Worm (Caenorhabditis elegans) whole organism, mixed stage, embryonic: ENCODE data around the gene chil-16.

ENCODE experiments used
- elt-1 ChIP-seq: sonication (generic microtip); optimal IDR thresholded peaks from 2 replicates; lab custom pipeline; 2017; ENCODE audit warnings: missing genetic modification characterization, mild to moderate bottlenecking, missing compliant biosample characterization, antibody characterized with exemption, moderate library complexity, borderline replicate concordance; ENCODE audit not compliant: insufficient read depth
- elt-3 ChIP-seq: fragments of 150-350 bp; optimal IDR thresholded peaks from 2 replicates; lab custom pipeline; 2014; ENCODE audit warnings: missing biosample characterization, missing genetic modification characterization
- mep-1 ChIP-seq: fragments of 150-350 bp; optimal IDR thresholded peaks from 2 replicates; lab custom pipeline; 2017; ENCODE audit warnings: missing biosample characterization, missing genetic modification reagents, missing genetic modification characterization, inconsistent platforms
- snpc-4 ChIP-seq: fragments of 150-350 bp; optimal IDR thresholded peaks from 2 replicates; lab custom pipeline; 2014; ENCODE audit warnings: missing biosample characterization, missing genetic modification characterization

DNA sequence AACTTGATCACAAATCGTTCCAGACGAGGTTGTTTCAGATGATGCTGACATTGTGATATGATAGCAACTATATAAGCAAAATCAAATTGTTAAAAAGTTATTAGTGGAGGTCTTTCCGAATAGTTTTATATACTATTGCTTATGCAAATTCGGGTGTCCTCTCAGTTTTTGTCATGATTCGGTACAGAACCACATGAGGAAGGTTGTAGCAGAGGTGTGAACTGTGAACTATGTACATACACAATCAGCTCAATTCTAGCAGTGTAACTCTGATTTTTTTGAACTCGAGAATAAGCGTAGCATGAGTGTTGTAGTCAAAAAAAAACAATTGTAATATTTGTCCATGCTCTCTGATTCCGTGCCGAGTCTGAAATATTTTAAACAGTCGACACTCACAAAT lies 38.7 kb downstream of the chil-16 start, which contains the start of gene Y51B9A.6:
- no peak for TF ChIP-seq elt-1 (tag; lab: Kevin White, UChicago)
- TF ChIP-seq snpc-4 (tag; lab: Kevin White, UChicago), result no peak
- no peak for TF ChIP-seq elt-3 (tag; lab: Kevin White, UChicago)
- no peak for TF ChIP-seq mep-1 (tag; lab: Kevin White, UChicago)
